Fruit fly (Drosophila melanogaster) whole organism: ENCODE measurements around the gene Tango1.

Source experiments
- CG8478 ChIP-seq: fragments of >200 bp; optimal IDR thresholded peaks from 2 replicates; lab custom pipeline; 2018; ENCODE audit warnings: inconsistent platforms
- Dll ChIP-seq: fragments of >200 bp; optimal IDR thresholded peaks from 2 replicates; lab custom pipeline; 2017
- EcR ChIP-seq, 2 experiments: fragments of >200 bp; optimal IDR thresholded peaks; 2 replicates each; lab custom pipeline; 2017; ENCODE audit warnings: missing biosample characterization in 2 of 2, missing genetic modification characterization in 2 of 2, missing genetic modification reagents in 2 of 2
- pan ChIP-seq: fragments of >200 bp; optimal IDR thresholded peaks from 2 replicates; lab custom pipeline; 2017
- psq ChIP-seq: fragments of >200 bp; optimal IDR thresholded peaks from 2 replicates; lab custom pipeline; 2017
- usp ChIP-seq: fragments of >200 bp; optimal IDR thresholded peaks from 2 replicates; lab custom pipeline; 2017; ENCODE audit warnings: missing biosample characterization, missing genetic modification characterization, mixed read lengths

DNA sequence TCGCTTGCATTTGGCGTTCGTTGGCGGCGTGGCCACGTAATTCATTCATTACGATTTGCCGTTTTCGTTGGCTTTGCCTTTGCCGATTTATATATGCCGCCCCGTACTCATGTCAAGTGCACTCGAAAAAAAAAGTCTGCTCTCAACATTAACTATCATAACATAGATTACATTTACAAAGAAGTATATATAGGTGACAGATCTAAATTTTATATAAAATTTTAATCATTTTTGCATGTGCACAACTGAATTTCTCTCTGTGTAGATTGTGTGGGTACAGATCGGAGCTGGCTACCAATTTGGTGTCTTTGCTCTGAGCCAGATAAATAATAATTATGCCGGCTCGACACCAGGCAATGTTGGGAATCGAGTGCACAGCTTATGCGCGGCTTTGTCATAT is 49.2 kb downstream of the Tango1 start:
- TF ChIP-seq Dll (lab: Kevin White, UChicago) (no peak), EcR (GFP tag; optimal IDR thresholded peaks at IDR 0.05; lab: Kevin White, UChicago) (no peak), psq (lab: Kevin White, UChicago) (no peak), CG8478 (lab: Kevin White, UChicago) (no peak), pan (no peak), usp (no peak)
